Fruit fly (Drosophila melanogaster): Measurements from ENCODE around the gene osa.

osa gene

DNA sequence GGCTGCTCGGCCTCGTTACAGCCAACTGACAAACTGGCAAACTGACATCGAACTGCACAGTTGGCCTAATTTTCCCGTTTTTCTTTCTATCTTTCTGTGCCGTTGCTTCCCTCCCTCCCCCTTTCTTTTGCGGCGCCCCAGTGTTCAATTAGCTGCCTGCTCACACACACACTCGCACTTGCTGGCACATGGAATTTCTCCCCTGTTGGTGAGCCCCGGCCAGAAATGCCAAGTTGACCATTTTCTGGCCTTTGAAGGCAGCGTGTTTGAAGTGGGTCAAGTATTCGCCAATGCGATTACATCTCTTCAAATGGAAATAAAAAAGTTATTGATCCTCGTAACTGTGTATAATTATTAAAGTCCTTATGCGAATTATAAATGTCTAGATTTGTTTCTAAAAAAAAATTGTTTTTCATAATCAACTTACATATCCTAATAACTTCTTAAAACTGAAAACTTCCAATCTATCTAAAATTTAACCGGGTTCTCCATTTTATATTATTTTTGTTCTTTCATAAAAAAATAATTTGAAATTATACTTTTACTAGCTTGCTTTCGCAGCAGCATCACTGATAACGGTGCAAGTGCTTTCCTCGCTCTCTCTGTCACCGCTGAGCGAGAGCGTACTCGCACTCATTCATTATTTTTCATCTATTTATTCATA is 37.4 kb downstream of the osa start (continued):
- TF ChIP-seq CG1024 (GFP tag; IDR thresholded peaks at IDR 0.05), result no peak
- TF ChIP-seq ato (GFP tag; IDR thresholded peaks at IDR 0.05; ENCODE audit: partially characterized antibody), result no peak
- TF ChIP-seq bbx (GFP tag; IDR thresholded peaks at IDR 0.05; ENCODE audit: partially characterized antibody), result no peak
- TF ChIP-seq CG9437 (GFP tag; optimal IDR thresholded peaks at IDR 0.05), result peak; percentile 61
- no peak for TF ChIP-seq CG1792 (GFP tag; optimal IDR thresholded peaks at IDR 0.05)
- TF ChIP-seq jing (GFP tag; optimal IDR thresholded peaks at IDR 0.05), result no peak
- no peak for TF ChIP-seq Antp (GFP tag; optimal IDR thresholded peaks at IDR 0.05)
- peak; percentile 3 for TF ChIP-seq CG13296 (GFP tag; optimal IDR thresholded peaks at IDR 0.05)
- no peak for TF ChIP-seq sens-2 (GFP tag; IDR thresholded peaks at IDR 0.05)
- TF ChIP-seq D19B (GFP tag; optimal IDR thresholded peaks at IDR 0.05), result no peak
- no peak for TF ChIP-seq zfh1 (GFP tag; IDR thresholded peaks at IDR 0.05)
- peak; percentile 38 for TF ChIP-seq CG10209 (GFP tag; optimal IDR thresholded peaks at IDR 0.05)
- no peak for TF ChIP-seq CG9797 (GFP tag; optimal IDR thresholded peaks at IDR 0.05)
- TF ChIP-seq CG7271 (tag; optimal IDR thresholded peaks at IDR 0.05), result no peak
- peak; percentile 66 for TF ChIP-seq crol (GFP tag; IDR thresholded peaks at IDR 0.05)
- TF ChIP-seq tx (GFP tag; optimal IDR thresholded peaks at IDR 0.05), result no peak
- TF ChIP-seq CG5180 (GFP tag; optimal IDR thresholded peaks at IDR 0.05), result peak; percentile 52
- peak; percentile 40 for TF ChIP-seq fd96Cb (tag; optimal IDR thresholded peaks at IDR 0.05)
- TF ChIP-seq dmrt99B (tag; optimal IDR thresholded peaks at IDR 0.05), result peak; percentile 41
- no peak for TF ChIP-seq CTCF (GFP tag; optimal IDR thresholded peaks at IDR 0.05)
- no peak for TF ChIP-seq CG4617 (GFP tag; optimal IDR thresholded peaks at IDR 0.05; ENCODE audit: borderline replicate concordance)
- no peak for TF ChIP-seq stc (GFP tag; IDR thresholded peaks at IDR 0.05)
- TF ChIP-seq row (GFP tag; IDR thresholded peaks at IDR 0.05), result peak; percentile 82
- no peak for TF ChIP-seq Usf (GFP tag; optimal IDR thresholded peaks at IDR 0.05)
- TF ChIP-seq Nf-YC (tag; optimal IDR thresholded peaks at IDR 0.05), result no peak
- peak; percentile 39 for TF ChIP-seq hkb (optimal IDR thresholded peaks at IDR 0.05)
- no peak for TF ChIP-seq hkb (GFP tag; IDR thresholded peaks at IDR 0.05)
- TF ChIP-seq CG5245 (GFP tag; optimal IDR thresholded peaks at IDR 0.05), result no peak
- no peak for TF ChIP-seq wdn (GFP tag; IDR thresholded peaks at IDR 0.05)
- no peak for TF ChIP-seq sr (GFP tag; IDR thresholded peaks at IDR 0.05)
- TF ChIP-seq Dref (GFP tag; IDR thresholded peaks at IDR 0.05), result no peak
- no peak for TF ChIP-seq nom (GFP tag; optimal IDR thresholded peaks at IDR 0.05)
- no peak for TF ChIP-seq vfl (GFP tag; optimal IDR thresholded peaks at IDR 0.05)
- TF ChIP-seq mam (GFP tag; optimal IDR thresholded peaks at IDR 0.05), result peak; percentile 4
- TF ChIP-seq CG31388 (GFP tag; optimal IDR thresholded peaks at IDR 0.05), result no peak
- no peak for TF ChIP-seq tio (GFP tag; optimal IDR thresholded peaks at IDR 0.05)
- TF ChIP-seq eyg (GFP tag; optimal IDR thresholded peaks at IDR 0.05), result no peak
- TF ChIP-seq CG6175 (GFP tag; IDR thresholded peaks at IDR 0.05), result no peak
- no peak for TF ChIP-seq CG11696 (GFP tag; IDR thresholded peaks at IDR 0.05)
- peak; percentile 58 for TF ChIP-seq Med (GFP tag)
- no peak for TF ChIP-seq Side (GFP tag; optimal IDR thresholded peaks at IDR 0.05)
- TF ChIP-seq org-1 (GFP tag; optimal IDR thresholded peaks at IDR 0.05), result peak; percentile 40
- TF ChIP-seq lov (optimal IDR thresholded peaks at IDR 0.05), result no peak
- 0 out of 3 replicates have a peak, but pooled peaks have one; percentile 53 for TF ChIP-seq lov (GFP tag; IDR thresholded peaks at IDR 0.05)
- no peak for TF ChIP-seq CG8944 (GFP tag; optimal IDR thresholded peaks at IDR 0.05)
- TF ChIP-seq p53 (GFP tag; optimal IDR thresholded peaks at IDR 0.05), result peak; percentile 3
- no peak for TF ChIP-seq CG17912 (GFP tag; optimal IDR thresholded peaks at IDR 0.05)
- no peak for TF ChIP-seq YL-1 (GFP tag; optimal IDR thresholded peaks at IDR 0.05)
- no peak for TF ChIP-seq seq (GFP tag; IDR thresholded peaks at IDR 0.05)
- TF ChIP-seq Oli (tag; optimal IDR thresholded peaks at IDR 0.05), result peak; percentile 57
- peak; percentile 5 for TF ChIP-seq HLH54F (GFP tag; optimal IDR thresholded peaks at IDR 0.05)
- 0 out of 2 replicates have a peak, but pooled peaks have one; percentile 13 for TF ChIP-seq Ada2b (GFP tag; IDR thresholded peaks at IDR 0.05)
